Fruit fly (Drosophila melanogaster) whole organism, embryonic: Measurements from ENCODE around the gene CG46430.
A peak's percentile ranks its signal among the peaks of the same experiment; 100 is the strongest.

Experiments
- Asciz ChIP-seq: fragments of 200-800 bp; sonication (Bioruptor generic); optimal IDR thresholded peaks from 2 replicates; lab custom pipeline; 2017; ENCODE audit warnings: missing biosample characterization, mild to moderate bottlenecking, missing genetic modification characterization, missing genetic modification reagents
- Blimp-1 ChIP-seq: fragments of 200-800 bp; sonication (Bioruptor generic); optimal IDR thresholded peaks from 3 replicates; lab custom pipeline; 2018; ENCODE audit warnings: missing biosample characterization, missing genetic modification characterization, mild to moderate bottlenecking, moderate library complexity, missing genetic modification reagents
- CG11504 ChIP-seq: fragments of 200-800 bp; sonication (Bioruptor generic); optimal IDR thresholded peaks from 3 replicates; lab custom pipeline; 2019; ENCODE audit warnings: missing biosample characterization, mild to moderate bottlenecking, missing genetic modification characterization, moderate library complexity
- CG15601 ChIP-seq: fragments of 200-800 bp; sonication (Bioruptor generic); optimal IDR thresholded peaks from 3 replicates; lab custom pipeline; 2019; ENCODE audit warnings: missing biosample characterization, mild to moderate bottlenecking, missing genetic modification characterization, moderate library complexity
- CG16813 ChIP-seq: fragments of 200-800 bp; sonication (Bioruptor generic); IDR thresholded peaks from 3 replicates; pipeline ENCODE4 v1.3.6; 2022; ENCODE audit warnings: missing biosample characterization, missing genetic modification characterization; ENCODE audit not compliant: partially characterized antibody
- CG17328 ChIP-seq: fragments of 200-800 bp; sonication (Bioruptor generic); IDR thresholded peaks from 2 replicates; pipeline ENCODE4 v1.3.6; 2022; ENCODE audit warnings: missing biosample characterization, missing genetic modification characterization
- CG17612 ChIP-seq: fragments of 200-800 bp; sonication (Bioruptor generic); IDR thresholded peaks from 2 replicates; pipeline ENCODE4 v1.3.6; 2022; ENCODE audit warnings: missing biosample characterization, missing genetic modification characterization
- CG18599 ChIP-seq: fragments of 200-800 bp; sonication (Bioruptor generic); optimal IDR thresholded peaks from 3 replicates; lab custom pipeline; 2017; ENCODE audit warnings: missing biosample characterization, missing genetic modification characterization, mild to moderate bottlenecking, moderate library complexity, missing genetic modification reagents
- CG2678 ChIP-seq: fragments of 200-800 bp; sonication (Bioruptor generic); optimal IDR thresholded peaks from 3 replicates; lab custom pipeline; 2019; ENCODE audit warnings: missing biosample characterization, mild to moderate bottlenecking, missing genetic modification characterization, moderate library complexity
- CG2712 ChIP-seq: fragments of 200-800 bp; optimal IDR thresholded peaks from 3 replicates; lab custom pipeline; 2019; ENCODE audit warnings: missing biosample characterization, mild to moderate bottlenecking, missing genetic modification characterization, moderate library complexity
- CG31441 ChIP-seq: fragments of 200-800 bp; sonication (Bioruptor generic); IDR thresholded peaks from 2 replicates; pipeline ENCODE4 v1.3.6; 2022; ENCODE audit warnings: missing biosample characterization, missing genetic modification characterization
- CG3407 ChIP-seq: fragments of 200-800 bp; sonication (Bioruptor generic); optimal IDR thresholded peaks from 2 replicates; lab custom pipeline; 2018; ENCODE audit warnings: missing biosample characterization, mild to moderate bottlenecking, missing genetic modification characterization
- CG3726 ChIP-seq: fragments of 200-800 bp; sonication (Bioruptor generic); IDR thresholded peaks from 3 replicates; pipeline ENCODE4, ENCODE4 v1.3.6; 2022; ENCODE audit warnings: missing biosample characterization, missing genetic modification characterization
- CG4424 ChIP-seq: fragments of 200-800 bp; sonication (Bioruptor generic); optimal IDR thresholded peaks from 3 replicates; lab custom pipeline; 2016; ENCODE audit warnings: missing biosample characterization, missing genetic modification characterization
- CG6854 ChIP-seq: fragments of 200-800 bp; sonication (Bioruptor generic); optimal IDR thresholded peaks from 3 replicates; lab custom pipeline; 2017; ENCODE audit warnings: missing biosample characterization, mild to moderate bottlenecking, missing genetic modification characterization
- CG8089 ChIP-seq: fragments of 200-800 bp; sonication (Bioruptor generic); optimal IDR thresholded peaks from 3 replicates; lab custom pipeline; 2016; ENCODE audit warnings: missing biosample characterization, missing genetic modification characterization
- CG8924 ChIP-seq: fragments of 200-800 bp; optimal IDR thresholded peaks from 3 replicates; lab custom pipeline; 2019; ENCODE audit warnings: missing biosample characterization, mild to moderate bottlenecking, missing genetic modification characterization, moderate library complexity
- D19A ChIP-seq: fragments of 200-800 bp; optimal IDR thresholded peaks from 3 replicates; lab custom pipeline; 2019; ENCODE audit warnings: missing biosample characterization, mild to moderate bottlenecking, missing genetic modification characterization, moderate library complexity
- Fer3 ChIP-seq: fragments of 200-800 bp; sonication (Bioruptor generic); optimal IDR thresholded peaks from 2 replicates; lab custom pipeline; 2018; ENCODE audit warnings: missing biosample characterization, mild to moderate bottlenecking, missing genetic modification characterization, moderate library complexity
- HLHmδ ChIP-seq: fragments of 200-800 bp; sonication (Bioruptor generic); optimal IDR thresholded peaks from 2 replicates; lab custom pipeline; 2018; ENCODE audit warnings: missing biosample characterization, mild to moderate bottlenecking, missing genetic modification characterization, moderate library complexity
- Hr51 ChIP-seq, 2 experiments: fragments of 200-800 bp; sonication (Bioruptor generic); optimal IDR thresholded peaks; 2 replicates in 1 of 2; 3 replicates in 1 of 2; lab custom pipeline; 2016 to 2018; ENCODE audit warnings: missing biosample characterization in 2 of 2, missing genetic modification characterization in 2 of 2, mild to moderate bottlenecking in 1 of 2, moderate library complexity in 1 of 2
- Lhr ChIP-seq: fragments of 200-800 bp; sonication (Bioruptor generic); optimal IDR thresholded peaks from 3 replicates; lab custom pipeline; 2017; ENCODE audit warnings: mild to moderate bottlenecking, missing biosample characterization, missing genetic modification reagents, missing genetic modification characterization
- Med ChIP-seq: fragments of 200-800 bp; sonication (Bioruptor generic); peaks from one replicate; lab custom pipeline; 2016; ENCODE audit warnings: missing biosample characterization, missing genetic modification characterization, mild to moderate bottlenecking, inconsistent platforms, moderate library complexity
- Mrtf ChIP-seq: fragments of 200-800 bp; sonication (Bioruptor generic); IDR thresholded peaks from 3 replicates; pipeline ENCODE4 v1.3.6; 2022; ENCODE audit warnings: missing biosample characterization, missing genetic modification characterization
- NC2β ChIP-seq: fragments of 200-800 bp; sonication (Bioruptor generic); optimal IDR thresholded peaks from 2 replicates; lab custom pipeline; 2016; ENCODE audit warnings: missing biosample characterization, missing genetic modification characterization
- Oli ChIP-seq: fragments of 200-800 bp; sonication (Bioruptor generic); optimal IDR thresholded peaks from 2 replicates; lab custom pipeline; 2018; ENCODE audit warnings: missing biosample characterization, mild to moderate bottlenecking, missing genetic modification characterization, moderate library complexity
- PHDP ChIP-seq: fragments of 200-800 bp; sonication (Bioruptor generic); optimal IDR thresholded peaks from 3 replicates; lab custom pipeline; 2018; ENCODE audit warnings: missing biosample characterization, mild to moderate bottlenecking, missing genetic modification characterization, moderate library complexity
- Sin3A ChIP-seq: fragments of >200 bp; optimal IDR thresholded peaks from 2 replicates; lab custom pipeline; 2018
- Six4 ChIP-seq: fragments of 200-800 bp; sonication (Bioruptor generic); optimal IDR thresholded peaks from 2 replicates; lab custom pipeline; 2016; ENCODE audit warnings: missing biosample characterization, missing genetic modification characterization
- Sox102F ChIP-seq: fragments of 200-800 bp; sonication (Bioruptor generic); optimal IDR thresholded peaks from 2 replicates; lab custom pipeline; 2018; ENCODE audit warnings: missing biosample characterization, mild to moderate bottlenecking, missing genetic modification characterization, moderate library complexity
- Ssrp ChIP-seq: fragments of 200-800 bp; sonication (Bioruptor generic); optimal IDR thresholded peaks from 2 replicates; lab custom pipeline; 2018; ENCODE audit warnings: missing biosample characterization, mild to moderate bottlenecking, missing genetic modification characterization, moderate library complexity
- ase ChIP-seq: fragments of 200-800 bp; sonication (Bioruptor generic); IDR thresholded peaks from 3 replicates; pipeline ENCODE4 v1.3.6; 2022; ENCODE audit warnings: missing biosample characterization, missing genetic modification characterization
- bsh ChIP-seq, 2 experiments: fragments of 200-800 bp; sonication (Bioruptor generic); optimal IDR thresholded peaks; 2 replicates each; lab custom pipeline; 2017 to 2018; ENCODE audit warnings: mild to moderate bottlenecking in 2 of 2, missing biosample characterization in 2 of 2, missing genetic modification characterization in 2 of 2, moderate library complexity in 1 of 2
- ci ChIP-seq: fragments of 200-800 bp; sonication (Bioruptor generic); IDR thresholded peaks from 3 replicates; pipeline ENCODE4 v1.3.6; 2022; ENCODE audit warnings: missing biosample characterization, missing genetic modification characterization
- eve ChIP-seq, 2 experiments: fragments of >200 bp; optimal IDR thresholded peaks; 2 replicates each; lab custom pipeline; 2017; ENCODE audit warnings: missing biosample characterization in 2 of 2, missing genetic modification characterization in 2 of 2
- fd96Cb ChIP-seq: fragments of 200-800 bp; sonication (Bioruptor generic); optimal IDR thresholded peaks from 2 replicates; lab custom pipeline; 2018; ENCODE audit warnings: missing biosample characterization, mild to moderate bottlenecking, missing genetic modification characterization, moderate library complexity
- gce ChIP-seq: fragments of 200-800 bp; sonication (Bioruptor generic); IDR thresholded peaks from 3 replicates; pipeline ENCODE4 v1.3.6; 2022; ENCODE audit warnings: missing biosample characterization, missing genetic modification characterization
- gem ChIP-seq: fragments of 200-800 bp; sonication (Bioruptor generic); optimal IDR thresholded peaks from 2 replicates; lab custom pipeline; 2019; ENCODE audit warnings: missing biosample characterization, mild to moderate bottlenecking, missing genetic modification characterization, moderate library complexity
- lola ChIP-seq, 3 experiments: fragments of >200 bp in 2 of 3; fragments of 200-800 bp in 1 of 3; sonication (Bioruptor generic) in 1 of 3; optimal IDR thresholded peaks; 2 replicates each; lab custom pipeline; 2017 to 2019; ENCODE audit warnings: missing biosample characterization in 3 of 3, missing genetic modification characterization in 3 of 3, mild to moderate bottlenecking in 1 of 3, moderate library complexity in 1 of 3
- luna ChIP-seq: fragments of 200-800 bp; sonication (Bioruptor generic); optimal IDR thresholded peaks from 2 replicates; lab custom pipeline; 2016; ENCODE audit warnings: missing biosample characterization, missing genetic modification characterization
- nmo ChIP-seq: fragments of 200-800 bp; sonication (Bioruptor generic); optimal IDR thresholded peaks from 2 replicates; lab custom pipeline; 2018; ENCODE audit warnings: missing biosample characterization, mild to moderate bottlenecking, missing genetic modification characterization, moderate library complexity
- otp ChIP-seq: fragments of 200-800 bp; sonication (Bioruptor generic); IDR thresholded peaks from 3 replicates; pipeline ENCODE4, ENCODE4 v1.3.6; 2022; ENCODE audit warnings: missing biosample characterization, missing genetic modification characterization
- phol ChIP-seq: fragments of 200-800 bp; sonication (Bioruptor generic); optimal IDR thresholded peaks from 3 replicates; lab custom pipeline; 2018; ENCODE audit warnings: missing biosample characterization, mild to moderate bottlenecking, missing genetic modification characterization, moderate library complexity
- sqz ChIP-seq: fragments of 200-800 bp; sonication (Bioruptor generic); optimal IDR thresholded peaks from 3 replicates; lab custom pipeline; 2018; ENCODE audit warnings: missing biosample characterization, mild to moderate bottlenecking, missing genetic modification characterization
- trem ChIP-seq: fragments of 200-800 bp; optimal IDR thresholded peaks from 3 replicates; lab custom pipeline; 2019; ENCODE audit warnings: missing biosample characterization, mild to moderate bottlenecking, missing genetic modification characterization, moderate library complexity
- unpg ChIP-seq: fragments of 200-800 bp; sonication (Bioruptor generic); optimal IDR thresholded peaks from 3 replicates; lab custom pipeline; 2018; ENCODE audit warnings: missing biosample characterization, mild to moderate bottlenecking, missing genetic modification characterization, moderate library complexity
- zen ChIP-seq: fragments of 200-800 bp; sonication (Bioruptor generic); optimal IDR thresholded peaks from 3 replicates; lab custom pipeline; 2018; ENCODE audit warnings: missing biosample characterization, mild to moderate bottlenecking, missing genetic modification characterization, moderate library complexity
- zf30C ChIP-seq: fragments of 200-800 bp; sonication (Bioruptor generic); optimal IDR thresholded peaks from 3 replicates; lab custom pipeline; 2018; ENCODE audit warnings: missing biosample characterization, mild to moderate bottlenecking, missing genetic modification characterization

CG46430 gene

dm6 chr3L:10525641-10526382 is 47.5 kb downstream of the CG46430 start (continued):
- TF ChIP-seq ase (GFP tag; lab: Robert Waterston, UW) (0 out of 3 replicates have a peak, but pooled peaks have one; percentile 20), sqz (GFP tag; lab: Kevin White, UChicago) (peak; percentile 17), PHDP (tag; lab: Kevin White, UChicago) (peak; percentile 46), Blimp-1 (peak; percentile 49), phol (tag; lab: Kevin White, UChicago) (peak; percentile 40), CG31441 (peak; percentile 50; the same call in 1 of the 2 replicates), CG11504 (peak; percentile 57), Fer3 (tag; lab: Kevin White, UChicago) (peak; percentile 4), Sin3A (no peak), CG2712 (tag; lab: Kevin White, UChicago) (peak; percentile 56), CG18599 (peak; percentile 15), nmo (GFP tag; lab: Kevin White, UChicago) (peak; percentile 28), eve (GFP tag; optimal IDR thresholded peaks at IDR 0.05; lab: Kevin White, UChicago) (peak in 1 of 2 experiments; percentile 63), NC2β (no peak), CG2678 (tag; lab: Kevin White, UChicago) (peak; percentile 47), gem (peak; percentile 64), CG17328 (GFP tag; lab: Robert Waterston, UW) (no peak), bsh (GFP tag; optimal IDR thresholded peaks at IDR 0.05; lab: Kevin White, UChicago) (peak in 1 of 2 experiments; percentile 61), lola (GFP tag; optimal IDR thresholded peaks at IDR 0.05; lab: Kevin White, UChicago) (peak in 1 of 3 experiments; percentile 35), fd96Cb (peak; percentile 33), Ssrp (tag; lab: Kevin White, UChicago) (peak; percentile 42), Oli (tag; lab: Kevin White, UChicago) (peak; percentile 8), CG6854 (GFP tag; lab: Kevin White, UChicago) (no peak), zf30C (GFP tag; lab: Kevin White, UChicago) (peak; percentile 69), otp (no peak), ci (GFP tag; lab: Robert Waterston, UW) (peak; percentile 34; the same call in 1 of the 3 replicates), CG16813 (GFP tag; lab: Robert Waterston, UW) (0 out of 3 replicates have a peak, but pooled peaks have one; percentile 32), D19A (tag; lab: Kevin White, UChicago) (peak; percentile 31), zen (tag; lab: Kevin White, UChicago) (peak; percentile 36), CG17612 (no peak), Six4 (GFP tag; lab: Kevin White, UChicago) (peak; percentile 6), gce (GFP tag; lab: Robert Waterston, UW) (no peak), Med (GFP tag; lab: Kevin White, UChicago) (peak; percentile 16), unpg (peak; percentile 39), CG3726 (no peak), Mrtf (GFP tag; lab: Robert Waterston, UW) (no peak), Sox102F (GFP tag; lab: Kevin White, UChicago) (peak; percentile 51), Lhr (GFP tag; lab: Kevin White, UChicago) (no peak), luna (GFP tag; lab: Kevin White, UChicago) (no peak), Asciz (peak; percentile 23), HLHmδ (GFP tag; lab: Kevin White, UChicago) (no peak), trem (tag; lab: Kevin White, UChicago) (peak; percentile 45), Hr51 (GFP tag; optimal IDR thresholded peaks at IDR 0.05; lab: Kevin White, UChicago) (peak in 1 of 2 experiments; percentile 33), CG8924 (tag; lab: Kevin White, UChicago) (peak; percentile 24), CG8089 (GFP tag; lab: Kevin White, UChicago) (no peak), CG4424 (GFP tag; lab: Kevin White, UChicago) (peak; percentile 26), CG3407 (GFP tag; lab: Kevin White, UChicago) (peak; percentile 95), CG15601 (tag; lab: Kevin White, UChicago) (peak; percentile 8)
